Worm (Caenorhabditis elegans) whole organism, L1 larva: Measurements from ENCODE around the gene C49H3.16.

ENCODE experiments used
- C04F5.9 ChIP-seq: sonication (generic microtip); optimal IDR thresholded peaks from 2 replicates; lab custom pipeline; 2016; ENCODE audit warnings: missing genetic modification characterization, missing compliant biosample characterization
- C34B4.2 ChIP-seq: sonication (generic microtip); optimal IDR thresholded peaks from 2 replicates; lab custom pipeline; 2017; ENCODE audit warnings: mild to moderate bottlenecking, missing genetic modification characterization, missing compliant biosample characterization
- F16B12.6 ChIP-seq: fragments of 150-350 bp; optimal IDR thresholded peaks from 2 replicates; lab custom pipeline; 2014; ENCODE audit warnings: missing biosample characterization, missing genetic modification characterization
- aha-1 ChIP-seq: fragments of 150-350 bp; optimal IDR thresholded peaks from 2 replicates; lab custom pipeline; 2014; ENCODE audit warnings: missing biosample characterization, missing genetic modification characterization
- ama-1 ChIP-seq: fragments of 150-350 bp; optimal IDR thresholded peaks from 2 replicates; lab custom pipeline; 2014
- blmp-1 ChIP-seq: fragments of 150-350 bp; optimal IDR thresholded peaks from 2 replicates; lab custom pipeline; 2014; ENCODE audit warnings: missing biosample characterization, missing genetic modification characterization
- ceh-63 ChIP-seq: fragments of 200-800 bp; sonication (Bioruptor generic); optimal IDR thresholded peaks from 2 replicates; lab custom pipeline; 2018; ENCODE audit warnings: mild to moderate bottlenecking, missing genetic modification characterization, missing compliant biosample characterization
- ceh-8 ChIP-seq: fragments of 200-800 bp; sonication (Bioruptor generic); optimal IDR thresholded peaks from 2 replicates; lab custom pipeline; 2018; ENCODE audit warnings: mild to moderate bottlenecking, missing genetic modification characterization, moderate library complexity, missing compliant biosample characterization
- ceh-90 ChIP-seq: sonication (generic microtip); optimal IDR thresholded peaks from 2 replicates; lab custom pipeline; 2016; ENCODE audit warnings: missing genetic modification characterization, missing compliant biosample characterization
- dpl-1 ChIP-seq, 3 experiments: fragments of 150-350 bp in 2 of 3; sonication (generic microtip) in 1 of 3; optimal IDR thresholded peaks; 2 replicates each; lab custom pipeline; 2014 to 2017; ENCODE audit warnings: missing biosample characterization in 3 of 3, missing genetic modification characterization in 3 of 3, missing genetic modification reagents in 3 of 3
- efl-1 ChIP-seq, 4 experiments: fragments of 150-350 bp; optimal IDR thresholded peaks in 3 of 4; peaks in 1 of 4; 1 replicate in 1 of 4; 2 replicates in 3 of 4; lab custom pipeline; 2014; ENCODE audit warnings: missing biosample characterization in 2 of 4, missing genetic modification characterization in 2 of 4, missing genetic modification reagents in 2 of 4
- egl-13 ChIP-seq: sonication (generic microtip); optimal IDR thresholded peaks from 2 replicates; lab custom pipeline; 2016; ENCODE audit warnings: missing genotype, missing genetic modification reagents, missing genetic modification characterization, missing compliant biosample characterization
- egl-27 ChIP-seq, 2 experiments: fragments of 150-350 bp in 1 of 2; sonication (generic microtip); optimal IDR thresholded peaks; 3 replicates each; lab custom pipeline; 2017 to 2018; ENCODE audit warnings: missing biosample characterization in 2 of 2, missing genetic modification characterization in 2 of 2, missing genetic modification reagents in 2 of 2
- elt-3 ChIP-seq, 6 experiments: fragments of 150-350 bp in 1 of 6; sonication (generic microtip); optimal IDR thresholded peaks; 2 replicates each; lab custom pipeline; 2017 to 2018; ENCODE audit warnings: missing biosample characterization in 6 of 6, missing genetic modification characterization in 6 of 6, inconsistent platforms in 1 of 6
- fkh-10 ChIP-seq: sonication (generic microtip); optimal IDR thresholded peaks from 2 replicates; lab custom pipeline; 2017; ENCODE audit warnings: missing biosample characterization, missing genetic modification reagents, missing genetic modification characterization
- fkh-4 ChIP-seq: sonication (generic microtip); optimal IDR thresholded peaks from 2 replicates; lab custom pipeline; 2016; ENCODE audit warnings: missing compliant biosample characterization, missing genetic modification characterization, borderline replicate concordance
- fkh-8 ChIP-seq: sonication (generic microtip); optimal IDR thresholded peaks from 2 replicates; lab custom pipeline; 2016; ENCODE audit warnings: mild to moderate bottlenecking, missing genetic modification characterization, missing compliant biosample characterization
- fos-1 ChIP-seq: fragments of 150-350 bp; optimal IDR thresholded peaks from 2 replicates; lab custom pipeline; 2014; ENCODE audit warnings: missing biosample characterization, missing genetic modification characterization
- grh-1 ChIP-seq: fragments of 200-800 bp; sonication (Bioruptor generic); IDR thresholded peaks from 2 replicates; pipeline ENCODE4 v1.3.6; 2022; ENCODE audit warnings: missing genetic modification reagents, missing genetic modification characterization, missing compliant biosample characterization
- irx-1 ChIP-seq: sonication (generic microtip); optimal IDR thresholded peaks from 2 replicates; lab custom pipeline; 2016; ENCODE audit warnings: missing genetic modification characterization, missing compliant biosample characterization
- isw-1 ChIP-seq: fragments of 200-800 bp; sonication (Bioruptor generic); IDR thresholded peaks from 2 replicates; pipeline ENCODE4 v1.3.6; 2022; ENCODE audit warnings: missing genetic modification characterization, missing compliant biosample characterization
- jun-1 ChIP-seq: fragments of 150-350 bp; optimal IDR thresholded peaks from 2 replicates; lab custom pipeline; 2014; ENCODE audit warnings: missing biosample characterization, missing genetic modification reagents, missing genetic modification characterization
- lin-15B ChIP-seq: fragments of 150-350 bp; sonication (generic microtip); optimal IDR thresholded peaks from 3 replicates; lab custom pipeline; 2014; ENCODE audit warnings: missing biosample characterization, missing genetic modification characterization
- lin-35 ChIP-seq, 2 experiments: fragments of 150-350 bp; optimal IDR thresholded peaks; 2 replicates each; lab custom pipeline; 2014; ENCODE audit warnings: missing biosample characterization in 2 of 2, missing genetic modification characterization in 2 of 2, missing genetic modification reagents in 2 of 2
- lsy-2 ChIP-seq, 2 experiments: fragments of 150-350 bp; optimal IDR thresholded peaks; 2 replicates each; lab custom pipeline; 2014; ENCODE audit warnings: missing biosample characterization in 2 of 2, missing genetic modification characterization in 2 of 2
- mdl-1 ChIP-seq, 2 experiments: fragments of 150-350 bp; optimal IDR thresholded peaks; 2 replicates each; lab custom pipeline; 2014 to 2017; ENCODE audit warnings: missing biosample characterization in 2 of 2, missing genetic modification characterization in 2 of 2, inconsistent platforms in 1 of 2
- mef-2 ChIP-seq: fragments of 150-350 bp; optimal IDR thresholded peaks from 2 replicates; lab custom pipeline; 2014; ENCODE audit warnings: missing biosample characterization, missing genetic modification characterization
- mep-1 ChIP-seq: fragments of 150-350 bp; optimal IDR thresholded peaks from 2 replicates; lab custom pipeline; 2014; ENCODE audit warnings: missing biosample characterization, missing genetic modification characterization
- nhr-11 ChIP-seq: fragments of 150-350 bp; optimal IDR thresholded peaks from 2 replicates; lab custom pipeline; 2014; ENCODE audit warnings: missing biosample characterization, missing genetic modification characterization
- nhr-20 ChIP-seq: sonication (generic microtip); optimal IDR thresholded peaks from 2 replicates; lab custom pipeline; 2016; ENCODE audit warnings: mild to moderate bottlenecking, missing genetic modification characterization, missing compliant biosample characterization
- nhr-237 ChIP-seq: fragments of 150-350 bp; optimal IDR thresholded peaks from 2 replicates; lab custom pipeline; 2014; ENCODE audit warnings: missing biosample characterization, missing genetic modification characterization
- nhr-28 ChIP-seq: fragments of 150-350 bp; optimal IDR thresholded peaks from 2 replicates; lab custom pipeline; 2014; ENCODE audit warnings: missing biosample characterization, missing genetic modification characterization
- nhr-71 ChIP-seq: sonication (generic microtip); optimal IDR thresholded peaks from 2 replicates; lab custom pipeline; 2016; ENCODE audit warnings: mild to moderate bottlenecking, missing genetic modification characterization, moderate library complexity, missing compliant biosample characterization
- nhr-84 ChIP-seq: sonication (generic microtip); optimal IDR thresholded peaks from 2 replicates; lab custom pipeline; 2017; ENCODE audit warnings: missing biosample characterization, missing genetic modification characterization
- nhr-85 ChIP-seq: sonication (generic microtip); peaks from one replicate; lab custom pipeline; 2016; ENCODE audit warnings: missing genetic modification characterization, inconsistent platforms, missing compliant biosample characterization
- nhr-90 ChIP-seq: sonication (generic microtip); optimal IDR thresholded peaks from 2 replicates; lab custom pipeline; 2016; ENCODE audit warnings: mild to moderate bottlenecking, missing genetic modification characterization, missing compliant biosample characterization; ENCODE audit not compliant: poor library complexity
- rnt-1 ChIP-seq: sonication (generic microtip); optimal IDR thresholded peaks from 2 replicates; lab custom pipeline; 2016; ENCODE audit warnings: mild to moderate bottlenecking, missing genetic modification characterization, moderate library complexity, missing compliant biosample characterization
- sox-4 ChIP-seq: sonication (generic microtip); optimal IDR thresholded peaks from 2 replicates; lab custom pipeline; 2016; ENCODE audit warnings: missing genetic modification characterization, missing compliant biosample characterization
- sptf-1 ChIP-seq: fragments of 150-350 bp; optimal IDR thresholded peaks from 2 replicates; lab custom pipeline; 2014; ENCODE audit warnings: missing biosample characterization, missing genetic modification characterization
- sup-37 ChIP-seq: fragments of 200-800 bp; sonication (Bioruptor generic); optimal IDR thresholded peaks from 2 replicates; lab custom pipeline; 2018; ENCODE audit warnings: mild to moderate bottlenecking, missing genetic modification characterization, missing compliant biosample characterization
- unc-30 ChIP-seq: sonication (generic microtip); optimal IDR thresholded peaks from 2 replicates; lab custom pipeline; 2017; ENCODE audit warnings: missing biosample characterization, missing genetic modification characterization
- unc-86 ChIP-seq: sonication (generic microtip); optimal IDR thresholded peaks from 2 replicates; lab custom pipeline; 2016; ENCODE audit warnings: missing genetic modification characterization, missing compliant biosample characterization
- vab-15 ChIP-seq: sonication (generic microtip); optimal IDR thresholded peaks from 2 replicates; lab custom pipeline; 2017; ENCODE audit warnings: missing genotype, mild to moderate bottlenecking, missing genetic modification characterization, missing compliant biosample characterization
- zag-1 ChIP-seq: fragments of 150-350 bp; optimal IDR thresholded peaks from 2 replicates; lab custom pipeline; 2014; ENCODE audit warnings: missing biosample characterization, missing genetic modification characterization
- zip-4 ChIP-seq: fragments of 200-800 bp; sonication (Bioruptor generic); optimal IDR thresholded peaks from 2 replicates; lab custom pipeline; 2018; ENCODE audit warnings: mild to moderate bottlenecking, missing genetic modification characterization, moderate library complexity, missing compliant biosample characterization
- ztf-11 ChIP-seq, 2 experiments: sonication (generic microtip); optimal IDR thresholded peaks; 2 replicates each; lab custom pipeline; 2016 to 2017; ENCODE audit warnings: missing genetic modification characterization in 2 of 2, missing biosample characterization in 1 of 2, missing compliant biosample characterization in 1 of 2
- ztf-4 ChIP-seq: fragments of 150-350 bp; optimal IDR thresholded peaks from 2 replicates; lab custom pipeline; 2014; ENCODE audit warnings: missing biosample characterization, missing genetic modification characterization

C49H3.16 gene

ce11 chrIV:7924975-7925828, 5.0 kb downstream of the C49H3.16 start:
- no peak for TF ChIP-seq ceh-90 (tag; lab: Kevin White, UChicago)
- no peak for TF ChIP-seq isw-1 (GFP tag; lab: Robert Waterston, UW)
- TF ChIP-seq fkh-8 (tag; lab: Kevin White, UChicago): no peak
- TF ChIP-seq egl-27 (tag; optimal IDR thresholded peaks at IDR 0.05; lab: Kevin White, UChicago): no peak
- TF ChIP-seq lsy-2 (tag; optimal IDR thresholded peaks at IDR 0.05; lab: Kevin White, UChicago): peak; percentile 3 to 28
- no peak for TF ChIP-seq ztf-11 (tag; optimal IDR thresholded peaks at IDR 0.05; lab: Kevin White, UChicago)
- no peak for TF ChIP-seq efl-1 (optimal IDR thresholded peaks at IDR 0.05; lab: Kevin White, UChicago)
- peak in 1 of 2 experiments; percentile 84 for TF ChIP-seq efl-1 (GFP tag; optimal IDR thresholded peaks at IDR 0.05 in 1 of 2; lab: Kevin White, UChicago)
- TF ChIP-seq blmp-1 (tag; lab: Kevin White, UChicago): no peak
- no peak for TF ChIP-seq sox-4 (tag; lab: Kevin White, UChicago)
- TF ChIP-seq nhr-11 (tag; lab: Kevin White, UChicago): no peak
- TF ChIP-seq dpl-1 (GFP tag; optimal IDR thresholded peaks at IDR 0.05; lab: Kevin White, UChicago): no peak
- TF ChIP-seq nhr-237 (tag; lab: Kevin White, UChicago): no peak
- TF ChIP-seq nhr-71 (tag; lab: Kevin White, UChicago): peak; percentile 16
- TF ChIP-seq F16B12.6 (tag; lab: Kevin White, UChicago): no peak
- no peak for TF ChIP-seq ceh-8
- TF ChIP-seq nhr-85 (tag; lab: Kevin White, UChicago): peak; percentile 59
- no peak for TF ChIP-seq ztf-4 (tag; lab: Kevin White, UChicago)
- no peak for TF ChIP-seq nhr-90 (tag; lab: Kevin White, UChicago)
- TF ChIP-seq unc-86 (tag; lab: Kevin White, UChicago): no peak
- no peak for TF ChIP-seq ceh-63 (GFP tag; lab: Kevin White, UChicago)
- no peak for TF ChIP-seq vab-15 (tag; lab: Kevin White, UChicago)

ce11 chrIV:7926102-7926840, 6.0 kb downstream of the C49H3.16 start, which contains the start of gene rps-2:
Gene rps-2 (minus strand): TSS chrIV:7926391.
- no peak for TF ChIP-seq lin-15B
- no peak for TF ChIP-seq sptf-1
- no peak for TF ChIP-seq unc-30 (tag; lab: Kevin White, UChicago)
- TF ChIP-seq fos-1 (tag; lab: Kevin White, UChicago): no peak
- TF ChIP-seq jun-1 (tag; lab: Kevin White, UChicago): no peak
- TF ChIP-seq zag-1 (tag; lab: Kevin White, UChicago): no peak
- TF ChIP-seq rnt-1: peak; percentile 34
- TF ChIP-seq nhr-20 (tag; lab: Kevin White, UChicago): no peak
- TF ChIP-seq grh-1: no peak
- no peak for TF ChIP-seq fkh-4 (tag; lab: Kevin White, UChicago)
- no peak for TF ChIP-seq nhr-28 (tag; lab: Kevin White, UChicago)
- TF ChIP-seq dpl-1 (GFP tag; optimal IDR thresholded peaks at IDR 0.05; lab: Kevin White, UChicago): peak in 2 of 3 experiments; percentile 29 to 53
- TF ChIP-seq elt-3 (tag; optimal IDR thresholded peaks at IDR 0.05; lab: Kevin White, UChicago): no peak
- TF ChIP-seq lin-35 (GFP tag; optimal IDR thresholded peaks at IDR 0.05; lab: Kevin White, UChicago): peak; percentile 35 to 57
- no peak for TF ChIP-seq nhr-11 (tag; lab: Kevin White, UChicago)
- no peak for TF ChIP-seq C04F5.9 (tag; lab: Kevin White, UChicago)
- TF ChIP-seq C34B4.2: no peak
- no peak for TF ChIP-seq ztf-11 (tag; optimal IDR thresholded peaks at IDR 0.05; lab: Kevin White, UChicago)
- TF ChIP-seq mef-2 (tag; lab: Kevin White, UChicago): no peak
- peak; percentile 33 for TF ChIP-seq mep-1 (tag; lab: Kevin White, UChicago)
- no peak for TF ChIP-seq mdl-1 (tag; optimal IDR thresholded peaks at IDR 0.05; lab: Kevin White, UChicago)
- TF ChIP-seq nhr-84: no peak
- no peak for TF ChIP-seq fkh-10
- no peak for TF ChIP-seq irx-1 (tag; lab: Kevin White, UChicago)
- no peak for TF ChIP-seq ceh-63 (GFP tag; lab: Kevin White, UChicago)
- TF ChIP-seq ceh-8: no peak
- no peak for TF ChIP-seq nhr-237 (tag; lab: Kevin White, UChicago)
- no peak for TF ChIP-seq sup-37
- no peak for TF ChIP-seq aha-1
- peak; percentile 48 for TF ChIP-seq blmp-1 (tag; lab: Kevin White, UChicago)
- TF ChIP-seq egl-13 (tag; lab: Kevin White, UChicago): no peak
- TF ChIP-seq unc-86 (tag; lab: Kevin White, UChicago): no peak
- TF ChIP-seq ama-1 (lab: Kevin White, UChicago): no peak
- no peak for TF ChIP-seq fkh-8 (tag; lab: Kevin White, UChicago)
- TF ChIP-seq zip-4 (GFP tag; lab: Kevin White, UChicago): no peak
